Worm (Caenorhabditis elegans) whole organism, L3 larva: ENCODE results near the gene col-142.

Experiments used
- aly-2 ChIP-seq: fragments of 150-350 bp; optimal IDR thresholded peaks from 2 replicates; lab custom pipeline; 2014; ENCODE audit warnings: missing biosample characterization, missing genetic modification characterization
- ama-1 ChIP-seq: fragments of 150-350 bp; optimal IDR thresholded peaks from 2 replicates; lab custom pipeline; 2018
- ceh-16 ChIP-seq: sonication (generic microtip); optimal IDR thresholded peaks from 2 replicates; lab custom pipeline; 2017; ENCODE audit warnings: missing biosample characterization, missing genetic modification characterization
- ceh-28 ChIP-seq: fragments of 150-350 bp; optimal IDR thresholded peaks from 2 replicates; lab custom pipeline; 2014; ENCODE audit warnings: missing biosample characterization, missing genetic modification reagents, missing genetic modification characterization
- ceh-9 ChIP-seq: sonication (generic microtip); optimal IDR thresholded peaks from 2 replicates; lab custom pipeline; 2018; ENCODE audit warnings: missing biosample characterization, missing genetic modification characterization
- daf-12 ChIP-seq: fragments of 150-350 bp; optimal IDR thresholded peaks from 2 replicates; lab custom pipeline; 2014; ENCODE audit warnings: missing biosample characterization, missing genetic modification reagents, missing genetic modification characterization
- egl-27 ChIP-seq: sonication (generic microtip); optimal IDR thresholded peaks from 4 replicates; lab custom pipeline; 2017; ENCODE audit warnings: missing biosample characterization, missing genetic modification reagents, missing genetic modification characterization
- egl-5 ChIP-seq: fragments of 150-350 bp; optimal IDR thresholded peaks from 2 replicates; lab custom pipeline; 2017; ENCODE audit warnings: missing biosample characterization, missing genetic modification reagents, missing genetic modification characterization, inconsistent platforms
- elt-1 ChIP-seq: fragments of 150-350 bp; optimal IDR thresholded peaks from 2 replicates; lab custom pipeline; 2014; ENCODE audit warnings: missing biosample characterization, missing genetic modification characterization
- elt-2 ChIP-seq: sonication (generic microtip); optimal IDR thresholded peaks from 2 replicates; lab custom pipeline; 2016; ENCODE audit warnings: missing genetic modification reagents, mild to moderate bottlenecking, missing genetic modification characterization, missing compliant biosample characterization
- eor-1 ChIP-seq, 2 experiments: fragments of 150-350 bp; optimal IDR thresholded peaks; 2 replicates each; lab custom pipeline; 2014 to 2018; ENCODE audit warnings: missing biosample characterization in 2 of 2, missing genetic modification characterization in 2 of 2
- fkh-2 ChIP-seq: fragments of 150-350 bp; optimal IDR thresholded peaks from 2 replicates; lab custom pipeline; 2014; ENCODE audit warnings: missing biosample characterization, missing genetic modification reagents, missing genetic modification characterization
- fos-1 ChIP-seq: fragments of 150-350 bp; optimal IDR thresholded peaks from 2 replicates; lab custom pipeline; 2014; ENCODE audit warnings: missing biosample characterization, missing genetic modification characterization
- hmg-11 ChIP-seq: sonication (generic microtip); optimal IDR thresholded peaks from 2 replicates; lab custom pipeline; 2016; ENCODE audit warnings: missing genetic modification characterization, missing compliant biosample characterization
- lin-15B ChIP-seq: fragments of 150-350 bp; optimal IDR thresholded peaks from 2 replicates; lab custom pipeline; 2014; ENCODE audit warnings: missing biosample characterization, missing genetic modification characterization
- lin-39 ChIP-seq: fragments of 150-350 bp; optimal IDR thresholded peaks from 2 replicates; lab custom pipeline; 2018; ENCODE audit warnings: missing biosample characterization, missing genetic modification reagents, missing genetic modification characterization
- mdl-1 ChIP-seq: fragments of 150-350 bp; optimal IDR thresholded peaks from 2 replicates; lab custom pipeline; 2014; ENCODE audit warnings: missing biosample characterization, missing genetic modification characterization
- nfya-1 ChIP-seq: sonication (generic microtip); optimal IDR thresholded peaks from 2 replicates; lab custom pipeline; 2017; ENCODE audit warnings: missing genetic modification characterization, mild to moderate bottlenecking, missing compliant biosample characterization, antibody characterized with exemption, moderate library complexity; ENCODE audit not compliant: insufficient read depth
- nhr-23 ChIP-seq: fragments of 150-350 bp; optimal IDR thresholded peaks from 2 replicates; lab custom pipeline; 2014; ENCODE audit warnings: missing biosample characterization, missing genetic modification reagents, missing genetic modification characterization
- nhr-43 ChIP-seq: sonication (generic microtip); optimal IDR thresholded peaks from 2 replicates; lab custom pipeline; 2016; ENCODE audit warnings: mild to moderate bottlenecking, missing genetic modification characterization, missing compliant biosample characterization; ENCODE audit not compliant: poor library complexity, severe bottlenecking
- nhr-67 ChIP-seq: fragments of 150-350 bp; optimal IDR thresholded peaks from 2 replicates; lab custom pipeline; 2014; ENCODE audit warnings: missing biosample characterization, missing genetic modification characterization
- nhr-76 ChIP-seq: fragments of 150-350 bp; sonication (generic microtip); optimal IDR thresholded peaks from 5 replicates; lab custom pipeline; 2014; ENCODE audit warnings: missing biosample characterization, missing genetic modification characterization
- nhr-77 ChIP-seq: fragments of 150-350 bp; optimal IDR thresholded peaks from 2 replicates; lab custom pipeline; 2014; ENCODE audit warnings: missing biosample characterization, missing genetic modification characterization
- pqm-1 ChIP-seq: fragments of 150-350 bp; optimal IDR thresholded peaks from 2 replicates; lab custom pipeline; 2017; ENCODE audit warnings: missing biosample characterization, missing genetic modification characterization, inconsistent platforms
- sea-2 ChIP-seq: fragments of 150-350 bp; sonication (generic microtip); optimal IDR thresholded peaks from 4 replicates; lab custom pipeline; 2014; ENCODE audit warnings: missing biosample characterization, missing genetic modification reagents, missing genetic modification characterization
- skn-1 ChIP-seq: fragments of 150-350 bp; optimal IDR thresholded peaks from 2 replicates; lab custom pipeline; 2014; ENCODE audit warnings: missing biosample characterization, missing genetic modification characterization
- snpc-4 ChIP-seq: fragments of 150-350 bp; optimal IDR thresholded peaks from 2 replicates; lab custom pipeline; 2014; ENCODE audit warnings: missing biosample characterization, missing genetic modification characterization
- tbx-2 ChIP-seq: sonication (generic microtip); optimal IDR thresholded peaks from 2 replicates; lab custom pipeline; 2016; ENCODE audit warnings: mild to moderate bottlenecking, missing genetic modification characterization, missing compliant biosample characterization
- unc-39 ChIP-seq: sonication (generic microtip); optimal IDR thresholded peaks from 4 replicates; lab custom pipeline; 2017; ENCODE audit warnings: missing biosample characterization, missing genetic modification characterization
- zag-1 ChIP-seq: fragments of 150-350 bp; optimal IDR thresholded peaks from 2 replicates; lab custom pipeline; 2014; ENCODE audit warnings: missing biosample characterization, missing genetic modification characterization
- ztf-11 ChIP-seq: fragments of 150-350 bp; optimal IDR thresholded peaks from 2 replicates; lab custom pipeline; 2014; ENCODE audit warnings: missing biosample characterization, missing genetic modification characterization
- ztf-4 ChIP-seq: fragments of 150-350 bp; optimal IDR thresholded peaks from 2 replicates; lab custom pipeline; 2014; ENCODE audit warnings: missing biosample characterization, missing genetic modification characterization

Gene col-142

ce11 chrV:6817184-6817583 lies 13.8 kb upstream of the col-142 start, which contains the start of gene dmsr-14:
Gene dmsr-14, minus strand, starts transcription at chrV:6817284.
- TF ChIP-seq nfya-1 (tag; lab: Kevin White, UChicago) = no peak
- TF ChIP-seq ztf-11 = no peak
- no peak for TF ChIP-seq lin-39
- no peak for TF ChIP-seq nhr-77 (tag; lab: Kevin White, UChicago)
- TF ChIP-seq unc-39 (tag; lab: Kevin White, UChicago) = no peak
- TF ChIP-seq mdl-1 (tag; lab: Kevin White, UChicago) = no peak
- TF ChIP-seq nhr-23 (tag; lab: Kevin White, UChicago) = no peak

DNA sequence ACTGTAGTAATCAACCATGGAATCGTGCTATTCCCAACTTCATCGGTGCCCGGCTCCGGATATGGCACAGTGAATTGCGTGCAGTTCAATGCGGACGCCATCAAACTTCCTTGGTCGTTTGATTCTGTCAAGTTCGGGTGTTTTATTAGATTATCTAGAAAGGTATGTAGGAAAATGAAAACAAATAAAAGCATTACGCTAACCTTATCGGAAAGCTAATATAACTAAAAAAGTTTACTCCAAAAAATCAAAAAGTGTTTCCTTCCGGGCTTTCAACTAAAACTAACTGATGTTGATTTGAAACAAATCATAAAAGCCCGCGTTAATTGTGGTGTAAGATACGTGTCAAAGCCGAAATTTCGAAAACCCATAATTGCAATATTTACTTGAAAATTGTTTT lies 11.2 kb upstream of the col-142 start, which contains the start of gene dmsr-13:
dmsr-13 (minus strand) TSS at position 101 of the 400 bp plus-strand sequence.
- TF ChIP-seq ceh-28 (tag; lab: Kevin White, UChicago) (no peak), nfya-1 (tag; lab: Kevin White, UChicago) (no peak), nhr-76 (no peak), aly-2 (no peak), hmg-11 (tag; lab: Kevin White, UChicago) (no peak), nhr-23 (tag; lab: Kevin White, UChicago) (no peak), ama-1 (no peak), pqm-1 (tag; lab: Kevin White, UChicago) (no peak), nhr-43 (tag; lab: Kevin White, UChicago) (no peak), snpc-4 (no peak), nhr-67 (tag; lab: Kevin White, UChicago) (no peak)
- TF ChIP-seq, all 47 proteins: peak for 0

- TF ChIP-seq ama-1 (no peak), nhr-23 (tag; lab: Kevin White, UChicago) (no peak), zag-1 (no peak), eor-1 (tag; optimal IDR thresholded peaks at IDR 0.05; lab: Kevin White, UChicago) (no peak), daf-12 (tag; lab: Kevin White, UChicago) (no peak), nhr-77 (tag; lab: Kevin White, UChicago) (no peak), ztf-11 (no peak), hmg-11 (tag; lab: Kevin White, UChicago) (no peak), ztf-4 (tag; lab: Kevin White, UChicago) (no peak), ceh-16 (no peak), snpc-4 (no peak), nhr-76 (no peak), sea-2 (GFP tag; lab: Kevin White, UChicago) (no peak)
These were observed 9.5 kb upstream of the col-142 start, which contains the start of gene T15B7.8 for ce11 chrV:6821509-6821908. Gene T15B7.8, plus strand, starts transcription at chrV:6821809.

- no peak for TF ChIP-seq sea-2 (GFP tag; lab: Kevin White, UChicago)
- TF ChIP-seq zag-1 = no peak
- TF ChIP-seq nhr-76 = no peak
- no peak for TF ChIP-seq nhr-77 (tag; lab: Kevin White, UChicago)
- no peak for TF ChIP-seq daf-12 (tag; lab: Kevin White, UChicago)
- TF ChIP-seq pqm-1 (tag; lab: Kevin White, UChicago) = peak; percentile 84
- no peak for TF ChIP-seq elt-1 (tag; lab: Kevin White, UChicago)
- peak; percentile 92 for TF ChIP-seq elt-2 (tag; lab: Kevin White, UChicago)
- no peak for TF ChIP-seq fkh-2 (tag; lab: Kevin White, UChicago)
- TF ChIP-seq, all 47 proteins: peak for 2
These were observed 7.5 kb upstream of the col-142 start for ce11 chrV:6823432-6823831.

DNA sequence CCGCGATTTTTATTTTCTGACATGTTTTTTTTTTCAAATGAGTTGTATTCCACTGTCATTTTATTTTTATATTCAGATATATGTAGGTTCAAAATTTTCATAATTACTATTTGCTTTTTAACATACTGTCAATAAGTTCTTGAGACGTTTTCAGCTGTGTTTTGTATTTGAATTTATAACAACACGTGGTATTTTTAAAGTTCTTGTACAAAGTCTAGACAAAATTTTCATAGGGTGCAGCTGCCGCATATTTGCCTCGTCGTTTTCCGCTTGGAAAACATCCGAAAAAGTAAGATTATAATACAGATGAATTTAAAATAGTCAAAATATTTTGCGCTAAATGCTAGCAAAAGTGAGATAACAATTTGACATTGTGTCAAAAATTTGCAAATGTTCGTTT lies 2.2 kb upstream of the col-142 start, which contains the start of gene dmsr-15:
dmsr-15 (minus strand) TSS at position 101 of the 400 bp plus-strand sequence.
- TF ChIP-seq egl-5 (tag; lab: Kevin White, UChicago) = no peak
- no peak for TF ChIP-seq ceh-9 (tag; lab: Kevin White, UChicago)
- TF ChIP-seq skn-1 = no peak
- TF ChIP-seq ztf-4 (tag; lab: Kevin White, UChicago) = no peak
- no peak for TF ChIP-seq eor-1 (tag; optimal IDR thresholded peaks at IDR 0.05; lab: Kevin White, UChicago)
- no peak for TF ChIP-seq ama-1
- no peak for TF ChIP-seq ceh-16
- no peak for TF ChIP-seq tbx-2 (tag; lab: Kevin White, UChicago)
- no peak for TF ChIP-seq fos-1
- no peak for TF ChIP-seq egl-27 (tag; lab: Kevin White, UChicago)
- TF ChIP-seq elt-2 (tag; lab: Kevin White, UChicago) = no peak
- no peak for TF ChIP-seq lin-15B (tag; lab: Kevin White, UChicago)
- TF ChIP-seq sea-2 (GFP tag; lab: Kevin White, UChicago) = no peak
- TF ChIP-seq daf-12 (tag; lab: Kevin White, UChicago) = no peak
- no peak for TF ChIP-seq nhr-43 (tag; lab: Kevin White, UChicago)
